Worm (Caenorhabditis elegans) whole organism, L4 larva: ENCODE data around the gene F22F7.4.

Source experiments
- arid-1 ChIP-seq: fragments of 200-800 bp; sonication (Bioruptor generic); conservative IDR thresholded peaks from 2 replicates; pipeline ENCODE4 v1.3.6; 2022; ENCODE audit warnings: missing genetic modification reagents, missing genetic modification characterization, missing compliant biosample characterization
- ces-1 ChIP-seq: fragments of 150-350 bp; sonication (generic microtip); optimal IDR thresholded peaks from 4 replicates; lab custom pipeline; 2014; ENCODE audit warnings: missing biosample characterization, missing genetic modification reagents, missing genetic modification characterization
- lin-39 ChIP-seq: fragments of 150-350 bp; optimal IDR thresholded peaks from 2 replicates; lab custom pipeline; 2014; ENCODE audit warnings: missing biosample characterization, missing genetic modification reagents, missing genetic modification characterization
- nhr-11 ChIP-seq: fragments of 150-350 bp; optimal IDR thresholded peaks from 2 replicates; lab custom pipeline; 2014; ENCODE audit warnings: missing biosample characterization, missing genetic modification characterization
- pha-4 ChIP-seq, 2 experiments: fragments of 150-350 bp in 1 of 2; fragments of 200-800 bp in 1 of 2; sonication (Bioruptor generic) in 1 of 2; IDR thresholded peaks in 1 of 2; optimal IDR thresholded peaks in 1 of 2; 2 replicates each; pipeline versions ENCODE4 v1.3.6 to Lab custom; 2014 to 2022; ENCODE audit warnings: missing genetic modification characterization in 2 of 2, missing genetic modification reagents in 2 of 2, missing biosample characterization in 1 of 2, missing compliant biosample characterization in 1 of 2

ce11 chrV:2095772-2096171, 10.1 kb downstream of the F22F7.4 start, which contains the start of gene clec-207:
- TF ChIP-seq arid-1 (GFP tag; lab: Robert Waterston, UW): no peak
- no peak for TF ChIP-seq nhr-11 (tag; lab: Kevin White, UChicago)
- TF ChIP-seq lin-39 (tag; lab: Kevin White, UChicago): no peak
- no peak for TF ChIP-seq ces-1 (GFP tag; lab: Kevin White, UChicago)
- TF ChIP-seq pha-4 (GFP tag; IDR thresholded peaks at IDR 0.05; lab: Robert Waterston, UW): no peak
- TF ChIP-seq pha-4 (tag; optimal IDR thresholded peaks at IDR 0.05; lab: Kevin White, UChicago): no peak
